Worm (Caenorhabditis elegans) whole organism, midembryonic: Measurements from ENCODE around the gene srz-37.

Experiments
- T22C8.4 ChIP-seq: fragments of 200-800 bp; sonication (Bioruptor generic); IDR thresholded peaks from 2 replicates; pipeline ENCODE4 v1.3.6; 2022; ENCODE audit warnings: missing genetic modification characterization, missing compliant biosample characterization
- cog-1 ChIP-seq: sonication (generic microtip); optimal IDR thresholded peaks from 2 replicates; lab custom pipeline; 2016; ENCODE audit warnings: missing genetic modification characterization, missing compliant biosample characterization
- flt-1 ChIP-seq: fragments of 200-800 bp; sonication (Bioruptor generic); IDR thresholded peaks from 2 replicates; pipeline ENCODE4 v1.3.6; 2022; ENCODE audit warnings: missing genetic modification characterization, missing compliant biosample characterization
- klf-2 ChIP-seq: fragments of 200-800 bp; sonication (Bioruptor generic); conservative IDR thresholded peaks from 2 replicates; pipeline ENCODE4 v1.3.6; 2022; ENCODE audit warnings: missing genetic modification reagents, missing genetic modification characterization, missing compliant biosample characterization
- med-1 ChIP-seq: sonication (generic microtip); optimal IDR thresholded peaks from 2 replicates; lab custom pipeline; 2017; ENCODE audit warnings: missing genetic modification characterization, mild to moderate bottlenecking, missing compliant biosample characterization, antibody characterized with exemption, missing genetic modification reagents; ENCODE audit not compliant: insufficient read depth
- ref-1 ChIP-seq: fragments of 200-800 bp; sonication (Bioruptor generic); conservative IDR thresholded peaks from 2 replicates; pipeline ENCODE4 v1.3.6; 2022; ENCODE audit warnings: missing genetic modification reagents, missing genetic modification characterization, missing compliant biosample characterization
- ztf-29 ChIP-seq: fragments of 200-800 bp; sonication (Bioruptor generic); IDR thresholded peaks from 2 replicates; pipeline ENCODE4 v1.3.6; 2022; ENCODE audit warnings: missing genetic modification reagents, missing genetic modification characterization, missing compliant biosample characterization

DNA sequence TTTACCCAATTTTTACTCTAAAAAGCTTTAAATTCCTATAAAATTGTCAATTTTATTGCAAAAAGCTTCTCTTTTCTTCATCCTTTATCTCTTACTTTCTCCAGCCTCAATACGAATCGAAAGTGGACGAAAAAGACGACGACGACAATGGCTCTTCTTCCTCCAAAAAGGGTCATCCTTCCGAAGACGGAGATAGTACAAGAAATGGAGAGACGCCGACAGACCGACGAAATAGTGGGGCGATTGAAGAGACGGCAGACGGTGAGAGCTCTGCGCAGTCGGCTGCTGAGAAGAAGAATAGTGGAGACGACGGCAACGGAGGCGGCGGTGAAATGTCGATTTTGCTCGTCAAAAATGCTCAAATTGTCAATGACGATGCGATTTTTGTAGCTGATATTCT, 37.7 kb upstream of the srz-37 start:
- no peak for TF ChIP-seq med-1 (GFP tag; lab: Kevin White, UChicago)
- no peak for TF ChIP-seq cog-1 (tag; lab: Kevin White, UChicago)
- no peak for TF ChIP-seq flt-1 (GFP tag; lab: Robert Waterston, UW)
- TF ChIP-seq T22C8.4, result no peak
- TF ChIP-seq ztf-29 (GFP tag; lab: Robert Waterston, UW), result no peak
- no peak for TF ChIP-seq klf-2 (GFP tag; lab: Robert Waterston, UW)
- TF ChIP-seq ref-1 (GFP tag; lab: Robert Waterston, UW), result no peak
